Worm (Caenorhabditis elegans) whole organism, L2 larva: ENCODE data around the gene Y62F5A.12.
"Not testable (repeated sequence)": the region's sequence is repeated elsewhere in the genome, so short reads cannot be mapped to it uniquely, and the experiment has no call there.

ENCODE experiments used
- C34F6.9 ChIP-seq: fragments of 150-350 bp; optimal IDR thresholded peaks from 2 replicates; lab custom pipeline; 2014; ENCODE audit warnings: missing biosample characterization, missing genetic modification characterization
- R02D3.7 ChIP-seq: fragments of 150-350 bp; optimal IDR thresholded peaks from 2 replicates; lab custom pipeline; 2014; ENCODE audit warnings: missing biosample characterization, missing genetic modification characterization
- Y55F3AM.14 ChIP-seq: fragments of 200-800 bp; sonication (Bioruptor generic); optimal IDR thresholded peaks from 2 replicates; lab custom pipeline; 2018; ENCODE audit warnings: mild to moderate bottlenecking, missing genetic modification characterization, missing compliant biosample characterization
- ZK546.5 ChIP-seq: sonication (generic microtip); optimal IDR thresholded peaks from 2 replicates; lab custom pipeline; 2017; ENCODE audit warnings: missing biosample characterization, missing genetic modification characterization
- alr-1 ChIP-seq: fragments of 150-350 bp; optimal IDR thresholded peaks from 2 replicates; lab custom pipeline; 2014; ENCODE audit warnings: missing biosample characterization, missing genetic modification characterization
- blmp-1 ChIP-seq: sonication (generic microtip); optimal IDR thresholded peaks from 2 replicates; lab custom pipeline; 2017; ENCODE audit warnings: missing genetic modification characterization, mild to moderate bottlenecking, missing compliant biosample characterization, antibody characterized with exemption, moderate library complexity; ENCODE audit not compliant: insufficient read depth
- ceh-16 ChIP-seq: fragments of 150-350 bp; optimal IDR thresholded peaks from 2 replicates; lab custom pipeline; 2014; ENCODE audit warnings: missing biosample characterization, missing genetic modification characterization
- ceh-82 ChIP-seq: fragments of 150-350 bp; optimal IDR thresholded peaks from 2 replicates; lab custom pipeline; 2014; ENCODE audit warnings: missing biosample characterization, missing genetic modification characterization
- crh-2 ChIP-seq: sonication (generic microtip); optimal IDR thresholded peaks from 2 replicates; lab custom pipeline; 2017; ENCODE audit warnings: missing biosample characterization, missing genetic modification characterization
- dmd-4 ChIP-seq: sonication (generic microtip); optimal IDR thresholded peaks from 2 replicates; lab custom pipeline; 2017; ENCODE audit warnings: missing biosample characterization, missing genetic modification characterization
- egl-27 ChIP-seq: sonication (generic microtip); optimal IDR thresholded peaks from 3 replicates; lab custom pipeline; 2017; ENCODE audit warnings: missing biosample characterization, missing genetic modification reagents, missing genetic modification characterization
- elt-1 ChIP-seq: fragments of 150-350 bp; optimal IDR thresholded peaks from 2 replicates; lab custom pipeline; 2014; ENCODE audit warnings: missing biosample characterization, missing genetic modification characterization
- elt-3 ChIP-seq: sonication (generic microtip); optimal IDR thresholded peaks from 2 replicates; lab custom pipeline; 2017; ENCODE audit warnings: missing biosample characterization, missing genetic modification characterization
- fos-1 ChIP-seq: fragments of 150-350 bp; optimal IDR thresholded peaks from 2 replicates; lab custom pipeline; 2014; ENCODE audit warnings: missing biosample characterization, missing genetic modification characterization
- gmeb-1 ChIP-seq: fragments of 150-350 bp; optimal IDR thresholded peaks from 2 replicates; lab custom pipeline; 2014; ENCODE audit warnings: missing biosample characterization, missing genetic modification characterization
- lin-11 ChIP-seq: fragments of 150-350 bp; sonication (generic microtip); optimal IDR thresholded peaks from 2 replicates; lab custom pipeline; 2014; ENCODE audit warnings: missing biosample characterization, missing genetic modification characterization, inconsistent platforms, mixed read lengths
- lin-39 ChIP-seq: fragments of 150-350 bp; optimal IDR thresholded peaks from 2 replicates; lab custom pipeline; 2014; ENCODE audit warnings: missing biosample characterization, missing genetic modification reagents, missing genetic modification characterization
- mab-5 ChIP-seq: fragments of 150-350 bp; optimal IDR thresholded peaks from 2 replicates; lab custom pipeline; 2014; ENCODE audit warnings: missing biosample characterization, missing genetic modification characterization
- mbf-1 ChIP-seq: sonication (generic microtip); optimal IDR thresholded peaks from 2 replicates; lab custom pipeline; 2017; ENCODE audit warnings: missing biosample characterization, missing genetic modification characterization
- mdl-1 ChIP-seq, 2 experiments: fragments of 150-350 bp in 1 of 2; sonication (generic microtip) in 1 of 2; optimal IDR thresholded peaks; 2 replicates each; lab custom pipeline; 2017; ENCODE audit warnings: missing biosample characterization in 2 of 2, missing genetic modification characterization in 2 of 2
- nhr-10 ChIP-seq: sonication (generic microtip); optimal IDR thresholded peaks from 2 replicates; lab custom pipeline; 2017; ENCODE audit warnings: missing biosample characterization, missing genetic modification characterization
- nhr-11 ChIP-seq: fragments of 150-350 bp; optimal IDR thresholded peaks from 2 replicates; lab custom pipeline; 2014; ENCODE audit warnings: missing biosample characterization, missing genetic modification characterization
- nhr-12 ChIP-seq: fragments of 150-350 bp; optimal IDR thresholded peaks from 2 replicates; lab custom pipeline; 2014; ENCODE audit warnings: missing biosample characterization, missing genetic modification characterization
- nhr-129 ChIP-seq: fragments of 150-350 bp; optimal IDR thresholded peaks from 2 replicates; lab custom pipeline; 2014; ENCODE audit warnings: missing biosample characterization, missing genetic modification characterization
- nhr-23 ChIP-seq: fragments of 150-350 bp; optimal IDR thresholded peaks from 2 replicates; lab custom pipeline; 2014; ENCODE audit warnings: missing biosample characterization, missing genetic modification reagents, missing genetic modification characterization
- nhr-237 ChIP-seq: fragments of 150-350 bp; optimal IDR thresholded peaks from 2 replicates; lab custom pipeline; 2014; ENCODE audit warnings: missing biosample characterization, missing genetic modification characterization
- nhr-25 ChIP-seq: fragments of 150-350 bp; sonication (generic microtip); optimal IDR thresholded peaks from 3 replicates; lab custom pipeline; 2014; ENCODE audit warnings: missing biosample characterization, missing genetic modification characterization
- nhr-6 ChIP-seq: fragments of 150-350 bp; optimal IDR thresholded peaks from 2 replicates; lab custom pipeline; 2014; ENCODE audit warnings: missing biosample characterization, missing genetic modification characterization
- nhr-77 ChIP-seq: fragments of 150-350 bp; optimal IDR thresholded peaks from 2 replicates; lab custom pipeline; 2014; ENCODE audit warnings: missing biosample characterization, missing genetic modification characterization
- peb-1 ChIP-seq: fragments of 150-350 bp; optimal IDR thresholded peaks from 2 replicates; lab custom pipeline; 2014; ENCODE audit warnings: missing biosample characterization, missing genetic modification characterization
- sem-4 ChIP-seq: fragments of 150-350 bp; optimal IDR thresholded peaks from 2 replicates; lab custom pipeline; 2014; ENCODE audit warnings: missing biosample characterization, missing genetic modification reagents, missing genetic modification characterization
- skn-1 ChIP-seq: sonication (generic microtip); optimal IDR thresholded peaks from 2 replicates; lab custom pipeline; 2017; ENCODE audit warnings: missing biosample characterization, missing genetic modification characterization
- sma-9 ChIP-seq, 2 experiments: fragments of 150-350 bp in 1 of 2; sonication (generic microtip) in 1 of 2; optimal IDR thresholded peaks; 2 replicates each; lab custom pipeline; 2014 to 2016; ENCODE audit warnings: missing genetic modification characterization in 2 of 2, mild to moderate bottlenecking in 1 of 2, missing biosample characterization in 1 of 2, missing compliant biosample characterization in 1 of 2, missing genetic modification reagents in 1 of 2, moderate library complexity in 1 of 2
- snpc-4 ChIP-seq: fragments of 150-350 bp; optimal IDR thresholded peaks from 2 replicates; lab custom pipeline; 2014; ENCODE audit warnings: missing biosample characterization, missing genetic modification characterization
- unc-39 ChIP-seq: fragments of 150-350 bp; optimal IDR thresholded peaks from 2 replicates; lab custom pipeline; 2014; ENCODE audit warnings: missing biosample characterization, missing genetic modification characterization
- unc-55 ChIP-seq: fragments of 150-350 bp; sonication (generic microtip); optimal IDR thresholded peaks from 3 replicates; lab custom pipeline; 2014; ENCODE audit warnings: missing biosample characterization, missing genetic modification reagents, missing genetic modification characterization
- unc-62 ChIP-seq: fragments of 150-350 bp; optimal IDR thresholded peaks from 2 replicates; lab custom pipeline; 2014; ENCODE audit warnings: missing biosample characterization, missing genetic modification reagents, missing genetic modification characterization
- zag-1 ChIP-seq: fragments of 150-350 bp; optimal IDR thresholded peaks from 2 replicates; lab custom pipeline; 2014; ENCODE audit warnings: missing biosample characterization, missing genetic modification characterization
- ztf-1 ChIP-seq: fragments of 200-800 bp; sonication (Bioruptor generic); conservative IDR thresholded peaks from 2 replicates; pipeline ENCODE4 v1.3.6; 2022; ENCODE audit warnings: missing genetic modification characterization, missing compliant biosample characterization
- ztf-11 ChIP-seq: sonication (generic microtip); optimal IDR thresholded peaks from 2 replicates; lab custom pipeline; 2017; ENCODE audit warnings: missing biosample characterization, missing genetic modification characterization
- ztf-4 ChIP-seq: fragments of 150-350 bp; optimal IDR thresholded peaks from 2 replicates; lab custom pipeline; 2014; ENCODE audit warnings: missing biosample characterization, missing genetic modification characterization

Gene Y62F5A.12

DNA sequence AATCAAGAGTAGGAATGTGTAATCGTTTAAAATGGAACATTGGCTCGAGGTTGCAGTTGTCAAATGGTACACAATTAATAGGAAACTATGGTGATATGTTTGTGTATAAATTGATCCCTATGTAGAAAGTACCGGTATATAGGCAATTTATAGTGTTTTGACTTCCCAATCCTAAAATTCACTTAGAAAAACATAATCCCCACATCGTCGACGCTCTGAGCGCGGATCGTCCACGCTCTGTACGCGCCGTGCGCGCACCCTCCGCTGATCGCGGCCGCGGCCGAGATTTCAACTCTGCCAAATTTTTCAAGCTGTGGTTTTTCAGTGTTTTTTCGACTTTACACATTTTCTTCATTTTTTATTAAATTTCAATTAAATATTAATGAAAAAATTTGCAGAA lies 22.1 kb upstream of the Y62F5A.12 start, which contains the start of gene F54D5.17:
Gene F54D5.17, plus strand, starts transcription at position 301 of the 400 bp plus-strand sequence.
- no peak for TF ChIP-seq nhr-6 (tag; lab: Kevin White, UChicago)
- no peak for TF ChIP-seq nhr-129 (tag; lab: Kevin White, UChicago)
- no peak for TF ChIP-seq elt-1 (tag; lab: Kevin White, UChicago)
- TF ChIP-seq mdl-1 (tag; optimal IDR thresholded peaks at IDR 0.05; lab: Kevin White, UChicago), result no peak
- no peak for TF ChIP-seq zag-1 (tag; lab: Kevin White, UChicago)
- TF ChIP-seq sma-9 (GFP tag; optimal IDR thresholded peaks at IDR 0.05; lab: Kevin White, UChicago), result no peak
- TF ChIP-seq sma-9 (tag; optimal IDR thresholded peaks at IDR 0.05; lab: Kevin White, UChicago), result no peak
- no peak for TF ChIP-seq mbf-1 (tag; lab: Kevin White, UChicago)
- no peak for TF ChIP-seq mab-5 (tag; lab: Kevin White, UChicago)
- TF ChIP-seq nhr-25 (tag; lab: Kevin White, UChicago), result no peak
- no peak for TF ChIP-seq dmd-4 (tag; lab: Kevin White, UChicago)
- no peak for TF ChIP-seq skn-1
- TF ChIP-seq nhr-12, result no peak
- TF ChIP-seq sem-4 (tag; lab: Kevin White, UChicago), result no peak
- no peak for TF ChIP-seq blmp-1
- TF ChIP-seq unc-62, result no peak
- no peak for TF ChIP-seq ceh-82

DNA sequence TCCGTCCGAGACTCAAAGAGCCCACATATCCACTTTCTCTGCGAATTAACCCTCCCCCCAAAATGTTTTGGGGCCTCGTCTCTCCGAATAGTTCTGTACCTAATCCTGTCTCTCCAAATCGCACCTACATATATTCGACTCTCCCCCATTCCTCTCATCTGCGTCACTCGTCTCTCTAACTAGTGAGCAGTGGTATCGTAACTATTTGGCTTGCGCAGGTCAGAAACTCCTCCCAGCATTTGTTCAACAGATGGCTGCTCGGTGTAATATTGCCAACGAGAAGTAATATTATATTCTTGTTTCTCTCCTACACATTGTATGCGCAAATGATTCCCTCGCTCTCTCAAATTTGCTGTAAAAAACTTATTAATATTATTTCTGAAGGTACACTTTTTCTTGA lies 21.4 kb upstream of the Y62F5A.12 start, which contains the start of gene F54D5.24:
Gene F54D5.24, plus strand, starts transcription at position 316 of the 400 bp plus-strand sequence.
- TF ChIP-seq Y55F3AM.14 (no peak), nhr-129 (tag; lab: Kevin White, UChicago) (no peak), nhr-237 (tag; lab: Kevin White, UChicago) (no peak), peb-1 (tag; lab: Kevin White, UChicago) (no peak), crh-2 (tag; lab: Kevin White, UChicago) (no peak), ceh-16 (tag; lab: Kevin White, UChicago) (no peak), sma-9 (GFP tag; optimal IDR thresholded peaks at IDR 0.05; lab: Kevin White, UChicago) (no peak), sma-9 (tag; optimal IDR thresholded peaks at IDR 0.05; lab: Kevin White, UChicago) (no peak), nhr-11 (tag; lab: Kevin White, UChicago) (no peak), elt-1 (tag; lab: Kevin White, UChicago) (no peak), sem-4 (tag; lab: Kevin White, UChicago) (no peak), ztf-1 (GFP tag; lab: Robert Waterston, UW) (no peak), blmp-1 (no peak), lin-11 (tag; lab: Kevin White, UChicago) (no peak), skn-1 (no peak), unc-39 (no peak)

DNA sequence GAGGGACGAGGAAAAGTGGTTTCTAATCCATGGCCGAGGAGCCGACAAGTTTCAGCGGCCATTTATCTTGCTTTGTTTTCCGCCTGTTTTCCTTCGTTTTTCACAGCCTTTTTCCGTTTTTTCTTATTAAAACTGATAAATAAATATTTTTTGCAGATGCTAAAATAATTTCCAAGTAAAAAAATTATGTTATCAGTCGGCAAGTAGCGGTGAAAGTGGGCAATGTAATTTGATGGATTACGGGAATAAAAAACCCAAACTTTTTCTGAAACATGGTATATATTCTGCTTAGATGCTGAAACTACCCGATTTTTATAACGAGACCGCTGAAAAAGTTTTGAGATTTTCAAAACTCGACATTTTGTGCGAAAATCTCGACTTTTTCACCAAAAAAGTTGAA lies 17.7 kb upstream of the Y62F5A.12 start, which contains the start of gene dhgd-1:
Gene dhgd-1, minus strand, starts transcription at position 101 of the 400 bp plus-strand sequence.
- TF ChIP-seq unc-62; nhr-237 (tag; lab: Kevin White, UChicago); dmd-4 (tag; lab: Kevin White, UChicago): not testable (repeated sequence)

ce11 chrII:11547254-11547687 lies 13.0 kb upstream of the Y62F5A.12 start, which contains the start of gene F54D5.7:
Gene F54D5.7, plus strand, starts transcription at chrII:11547517.
- peak; percentile 58 for TF ChIP-seq sma-9 (GFP tag; optimal IDR thresholded peaks at IDR 0.05; lab: Kevin White, UChicago)
- TF ChIP-seq sma-9 (tag; optimal IDR thresholded peaks at IDR 0.05; lab: Kevin White, UChicago), result no peak
- TF ChIP-seq alr-1 (tag; lab: Kevin White, UChicago), result no peak
- no peak for TF ChIP-seq Y55F3AM.14
- peak; percentile 27 for TF ChIP-seq sem-4 (tag; lab: Kevin White, UChicago)
- 0 out of 2 replicates have a peak, but pooled peaks have one; percentile 83 for TF ChIP-seq ztf-1 (GFP tag; lab: Robert Waterston, UW)
- peak; percentile 52 for TF ChIP-seq nhr-6 (tag; lab: Kevin White, UChicago)
- TF ChIP-seq nhr-23 (tag; lab: Kevin White, UChicago), result no peak
- no peak for TF ChIP-seq lin-39 (tag; lab: Kevin White, UChicago)
- TF ChIP-seq skn-1, result no peak
- TF ChIP-seq C34F6.9 (tag; lab: Kevin White, UChicago), result peak; percentile 61
- TF ChIP-seq fos-1 (tag; lab: Kevin White, UChicago), result peak; percentile 13
- TF ChIP-seq peb-1 (tag; lab: Kevin White, UChicago), result no peak
- no peak for TF ChIP-seq unc-39
- peak in 1 of 2 experiments; percentile 64 for TF ChIP-seq mdl-1 (tag; optimal IDR thresholded peaks at IDR 0.05; lab: Kevin White, UChicago)
- no peak for TF ChIP-seq mbf-1 (tag; lab: Kevin White, UChicago)
- no peak for TF ChIP-seq nhr-77 (tag; lab: Kevin White, UChicago)
- TF ChIP-seq unc-55, result no peak
- TF ChIP-seq snpc-4, result no peak
- no peak for TF ChIP-seq zag-1 (tag; lab: Kevin White, UChicago)
- peak; percentile 34 for TF ChIP-seq blmp-1
- TF ChIP-seq ZK546.5, result no peak
- no peak for TF ChIP-seq nhr-11 (tag; lab: Kevin White, UChicago)
- peak; percentile 65 for TF ChIP-seq nhr-25 (tag; lab: Kevin White, UChicago)
- TF ChIP-seq dmd-4 (tag; lab: Kevin White, UChicago), result no peak
- TF ChIP-seq nhr-10, result no peak
- peak; percentile 3 for TF ChIP-seq ceh-16 (tag; lab: Kevin White, UChicago)
- TF ChIP-seq elt-1 (tag; lab: Kevin White, UChicago), result no peak
- TF ChIP-seq elt-3 (tag; lab: Kevin White, UChicago), result no peak
- peak; percentile 96 for TF ChIP-seq ztf-4 (tag; lab: Kevin White, UChicago)
- TF ChIP-seq crh-2 (tag; lab: Kevin White, UChicago), result peak; percentile 97
- no peak for TF ChIP-seq egl-27 (tag; lab: Kevin White, UChicago)
- TF ChIP-seq lin-11 (tag; lab: Kevin White, UChicago), result no peak
- TF ChIP-seq nhr-237 (tag; lab: Kevin White, UChicago), result no peak
- TF ChIP-seq nhr-129 (tag; lab: Kevin White, UChicago), result peak; percentile 83
- no peak for TF ChIP-seq ztf-11 (tag; lab: Kevin White, UChicago)
- TF ChIP-seq unc-62, result peak; percentile 20
- no peak for TF ChIP-seq R02D3.7 (tag; lab: Kevin White, UChicago)
- TF ChIP-seq gmeb-1, result peak; percentile 35
- no peak for TF ChIP-seq ceh-82
